Worm (Caenorhabditis elegans) whole organism, late embryonic: ENCODE data around the gene tmem-132.

Experiments used
- C08G9.2 ChIP-seq: sonication (generic microtip); optimal IDR thresholded peaks from 2 replicates; lab custom pipeline; 2016; ENCODE audit warnings: mild to moderate bottlenecking, missing genetic modification characterization, moderate library complexity, missing compliant biosample characterization
- F13H6.1 ChIP-seq: sonication (generic microtip); optimal IDR thresholded peaks from 2 replicates; lab custom pipeline; 2016; ENCODE audit warnings: missing genetic modification characterization, missing compliant biosample characterization
- K02D7.2 ChIP-seq: sonication (generic microtip); optimal IDR thresholded peaks from 2 replicates; lab custom pipeline; 2017; ENCODE audit warnings: mild to moderate bottlenecking, missing genetic modification characterization, missing compliant biosample characterization
- T23F11.4 ChIP-seq: fragments of 200-800 bp; sonication (Bioruptor generic); optimal IDR thresholded peaks from 2 replicates; lab custom pipeline; 2018; ENCODE audit warnings: mild to moderate bottlenecking, missing genetic modification characterization, missing compliant biosample characterization
- Y22D7AL.16 ChIP-seq: sonication (generic microtip); optimal IDR thresholded peaks from 2 replicates; lab custom pipeline; 2016; ENCODE audit warnings: missing genetic modification characterization, missing compliant biosample characterization
- ama-1 ChIP-seq: fragments of 150-350 bp; optimal IDR thresholded peaks from 2 replicates; lab custom pipeline; 2014
- ceh-19 ChIP-seq: fragments of 200-800 bp; sonication (Bioruptor generic); optimal IDR thresholded peaks from 2 replicates; lab custom pipeline; 2018; ENCODE audit warnings: mild to moderate bottlenecking, missing genetic modification characterization, missing compliant biosample characterization
- ceh-22 ChIP-seq: sonication (generic microtip); optimal IDR thresholded peaks from 2 replicates; lab custom pipeline; 2017; ENCODE audit warnings: missing biosample characterization, missing genetic modification characterization
- ceh-30 ChIP-seq: fragments of 150-350 bp; optimal IDR thresholded peaks from 2 replicates; lab custom pipeline; 2014; ENCODE audit warnings: missing biosample characterization, missing genetic modification characterization
- ceh-45 ChIP-seq: fragments of 200-800 bp; sonication (Bioruptor generic); IDR thresholded peaks from 2 replicates; pipeline ENCODE4 v1.3.6; 2022; ENCODE audit warnings: missing genetic modification reagents, missing genetic modification characterization, missing compliant biosample characterization
- ceh-48 ChIP-seq: sonication (generic microtip); optimal IDR thresholded peaks from 2 replicates; lab custom pipeline; 2016; ENCODE audit warnings: missing genetic modification characterization, inconsistent platforms, missing compliant biosample characterization
- ceh-9 ChIP-seq: sonication (generic microtip); optimal IDR thresholded peaks from 2 replicates; lab custom pipeline; 2016; ENCODE audit warnings: mild to moderate bottlenecking, missing genetic modification characterization, inconsistent platforms, missing compliant biosample characterization
- dmd-4 ChIP-seq: sonication (generic microtip); optimal IDR thresholded peaks from 2 replicates; lab custom pipeline; 2016; ENCODE audit warnings: borderline replicate concordance, missing genetic modification characterization, missing compliant biosample characterization
- elt-2 ChIP-seq: sonication (generic microtip); optimal IDR thresholded peaks from 2 replicates; lab custom pipeline; 2016; ENCODE audit warnings: missing genetic modification reagents, missing genetic modification characterization, missing compliant biosample characterization
- elt-4 ChIP-seq: sonication (generic microtip); optimal IDR thresholded peaks from 2 replicates; lab custom pipeline; 2016; ENCODE audit warnings: missing genetic modification characterization, missing compliant biosample characterization
- eyg-1 ChIP-seq: sonication (generic microtip); optimal IDR thresholded peaks from 2 replicates; lab custom pipeline; 2016; ENCODE audit warnings: missing genotype, missing genetic modification characterization, missing compliant biosample characterization
- fax-1 ChIP-seq: sonication (generic microtip); optimal IDR thresholded peaks from 2 replicates; lab custom pipeline; 2016; ENCODE audit warnings: missing genotype, missing genetic modification characterization, missing compliant biosample characterization
- fkh-10 ChIP-seq: fragments of 150-350 bp; optimal IDR thresholded peaks from 2 replicates; lab custom pipeline; 2014; ENCODE audit warnings: missing biosample characterization, missing genetic modification reagents, missing genetic modification characterization
- fkh-6 ChIP-seq: sonication (generic microtip); optimal IDR thresholded peaks from 2 replicates; lab custom pipeline; 2016; ENCODE audit warnings: missing genetic modification characterization, missing compliant biosample characterization
- gmeb-2 ChIP-seq: sonication (generic microtip); optimal IDR thresholded peaks from 2 replicates; lab custom pipeline; 2016; ENCODE audit warnings: missing genetic modification characterization, inconsistent platforms, missing compliant biosample characterization
- hlh-13 ChIP-seq: fragments of 200-800 bp; sonication (Bioruptor generic); optimal IDR thresholded peaks from 2 replicates; lab custom pipeline; 2018; ENCODE audit warnings: mild to moderate bottlenecking, missing genetic modification characterization, missing compliant biosample characterization
- hlh-30 ChIP-seq: sonication (generic microtip); optimal IDR thresholded peaks from 2 replicates; lab custom pipeline; 2017; ENCODE audit warnings: antibody characterized with exemption, missing genetic modification characterization, missing compliant biosample characterization; ENCODE audit not compliant: insufficient read depth
- lim-6 ChIP-seq: sonication (generic microtip); optimal IDR thresholded peaks from 2 replicates; lab custom pipeline; 2016; ENCODE audit warnings: missing genetic modification characterization, missing compliant biosample characterization
- madf-2 ChIP-seq: sonication (generic microtip); optimal IDR thresholded peaks from 2 replicates; lab custom pipeline; 2017; ENCODE audit warnings: missing genetic modification characterization, missing compliant biosample characterization
- mec-3 ChIP-seq: sonication (generic microtip); optimal IDR thresholded peaks from 2 replicates; lab custom pipeline; 2016; ENCODE audit warnings: borderline replicate concordance, missing genetic modification characterization, missing compliant biosample characterization
- nfya-1 ChIP-seq: sonication (generic microtip); optimal IDR thresholded peaks from 2 replicates; lab custom pipeline; 2017; ENCODE audit warnings: missing genetic modification characterization, mild to moderate bottlenecking, missing compliant biosample characterization, antibody characterized with exemption, moderate library complexity
- nhr-232 ChIP-seq: sonication (generic microtip); optimal IDR thresholded peaks from 2 replicates; lab custom pipeline; 2016; ENCODE audit warnings: missing genetic modification characterization, missing compliant biosample characterization
- npax-4 ChIP-seq: sonication (generic microtip); optimal IDR thresholded peaks from 2 replicates; lab custom pipeline; 2016; ENCODE audit warnings: missing genetic modification characterization, missing compliant biosample characterization
- pag-3 ChIP-seq: sonication (generic microtip); optimal IDR thresholded peaks from 2 replicates; lab custom pipeline; 2016; ENCODE audit warnings: missing compliant biosample characterization, missing genetic modification characterization, borderline replicate concordance
- pat-9 ChIP-seq: fragments of 200-800 bp; sonication (Bioruptor generic); optimal IDR thresholded peaks from 2 replicates; lab custom pipeline; 2018; ENCODE audit warnings: mild to moderate bottlenecking, missing genetic modification characterization, moderate library complexity, missing compliant biosample characterization
- pha-2 ChIP-seq: sonication (generic microtip); optimal IDR thresholded peaks from 2 replicates; lab custom pipeline; 2017; ENCODE audit warnings: mild to moderate bottlenecking, missing genetic modification characterization, missing compliant biosample characterization
- pros-1 ChIP-seq: fragments of 150-350 bp; optimal IDR thresholded peaks from 2 replicates; lab custom pipeline; 2014; ENCODE audit warnings: missing biosample characterization, missing genetic modification reagents, missing genetic modification characterization
- rnt-1 ChIP-seq: sonication (generic microtip); optimal IDR thresholded peaks from 2 replicates; lab custom pipeline; 2016; ENCODE audit warnings: missing genetic modification characterization, missing compliant biosample characterization
- sox-2 ChIP-seq: fragments of 200-800 bp; sonication (Bioruptor generic); IDR thresholded peaks from 2 replicates; pipeline ENCODE4 v1.3.6; 2022; ENCODE audit warnings: missing genetic modification reagents, missing genetic modification characterization, missing compliant biosample characterization
- syd-9 ChIP-seq: sonication (generic microtip); optimal IDR thresholded peaks from 2 replicates; lab custom pipeline; 2016; ENCODE audit warnings: mild to moderate bottlenecking, missing genetic modification characterization, moderate library complexity, missing compliant biosample characterization
- ttx-3 ChIP-seq: sonication (generic microtip); optimal IDR thresholded peaks from 2 replicates; lab custom pipeline; 2016; ENCODE audit warnings: missing genetic modification reagents, missing genetic modification characterization, missing compliant biosample characterization
- unc-3 ChIP-seq, 2 experiments: fragments of 200-800 bp in 1 of 2; sonication (Bioruptor generic) in 1 of 2; sonication (generic microtip) in 1 of 2; conservative IDR thresholded peaks in 1 of 2; optimal IDR thresholded peaks in 1 of 2; 2 replicates each; pipeline versions ENCODE4 v1.3.6 to Lab custom; 2016 to 2022; ENCODE audit warnings: missing compliant biosample characterization in 2 of 2, missing genetic modification characterization in 2 of 2, missing genetic modification reagents in 1 of 2
- unc-55 ChIP-seq: sonication (generic microtip); optimal IDR thresholded peaks from 2 replicates; lab custom pipeline; 2017; ENCODE audit warnings: missing biosample characterization, missing genetic modification reagents, missing genetic modification characterization
- unc-86 ChIP-seq: sonication (generic microtip); optimal IDR thresholded peaks from 2 replicates; lab custom pipeline; 2016; ENCODE audit warnings: missing genetic modification characterization, missing compliant biosample characterization
- zip-5 ChIP-seq: sonication (generic microtip); optimal IDR thresholded peaks from 2 replicates; lab custom pipeline; 2016; ENCODE audit warnings: missing genetic modification characterization, missing compliant biosample characterization

tmem-132 gene

DNA sequence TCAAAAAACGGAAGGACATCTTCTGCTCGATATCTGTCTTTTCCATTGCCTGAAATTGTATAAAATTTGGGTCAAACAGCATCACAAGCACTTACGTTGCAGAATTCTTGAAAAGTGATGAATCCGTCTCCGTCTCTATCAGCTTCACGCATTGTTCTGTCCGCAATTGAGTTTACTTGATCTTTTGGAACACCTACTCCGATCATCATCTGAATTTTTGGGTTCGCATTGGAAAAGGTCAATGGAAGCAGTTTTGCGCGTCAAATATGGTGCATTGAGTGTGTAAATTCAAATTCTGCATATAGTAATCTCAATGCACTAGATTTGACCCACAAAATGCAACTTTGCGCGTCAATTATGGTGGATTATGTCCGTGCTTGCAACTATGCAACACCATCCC lies 34.9 kb downstream of the tmem-132 start:
- no peak for TF ChIP-seq unc-3 (GFP tag; conservative IDR thresholded peaks at IDR 0.05; lab: Robert Waterston, UW)
- TF ChIP-seq unc-3 (tag; optimal IDR thresholded peaks at IDR 0.05; lab: Kevin White, UChicago): no peak
- no peak for TF ChIP-seq dmd-4
- TF ChIP-seq mec-3 (tag; lab: Kevin White, UChicago): no peak
- TF ChIP-seq gmeb-2: no peak
- no peak for TF ChIP-seq ceh-19 (GFP tag; lab: Kevin White, UChicago)
- no peak for TF ChIP-seq fkh-6 (tag; lab: Kevin White, UChicago)
- no peak for TF ChIP-seq unc-86 (tag; lab: Kevin White, UChicago)
- no peak for TF ChIP-seq Y22D7AL.16 (tag; lab: Kevin White, UChicago)
- no peak for TF ChIP-seq npax-4 (tag; lab: Kevin White, UChicago)
- no peak for TF ChIP-seq hlh-30 (tag; lab: Kevin White, UChicago)
- no peak for TF ChIP-seq pat-9
- no peak for TF ChIP-seq elt-4 (tag; lab: Kevin White, UChicago)
- no peak for TF ChIP-seq pag-3 (tag; lab: Kevin White, UChicago)
- TF ChIP-seq ceh-30 (tag; lab: Kevin White, UChicago): no peak
- TF ChIP-seq hlh-13 (GFP tag; lab: Kevin White, UChicago): no peak
- no peak for TF ChIP-seq T23F11.4
- no peak for TF ChIP-seq F13H6.1
- TF ChIP-seq, all 69 proteins: peak for 0

DNA sequence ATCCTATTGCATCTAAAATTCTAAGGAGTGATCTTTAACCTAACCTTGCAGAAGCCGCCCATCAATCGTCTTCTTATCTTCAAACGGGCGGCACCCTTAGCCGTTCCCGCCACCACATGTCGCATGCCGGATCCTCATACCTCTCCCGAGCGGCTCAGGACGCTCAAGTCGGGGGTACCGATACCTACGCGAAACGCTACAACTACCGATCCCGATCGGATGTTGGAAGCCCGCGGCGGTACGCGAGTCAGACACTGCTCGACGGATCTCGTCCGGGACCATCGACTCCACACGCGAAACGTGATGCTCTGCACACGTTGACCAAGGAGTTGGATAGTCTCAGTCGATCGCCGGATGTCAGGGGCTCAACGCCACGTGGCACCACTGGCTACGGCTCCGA lies 37.1 kb downstream of the tmem-132 start:
- TF ChIP-seq ceh-22 (tag; lab: Kevin White, UChicago) (no peak), mec-3 (tag; lab: Kevin White, UChicago) (no peak), unc-55 (GFP tag; lab: Kevin White, UChicago) (no peak), F13H6.1 (no peak), fkh-10 (GFP tag; lab: Kevin White, UChicago) (no peak), madf-2 (tag; lab: Kevin White, UChicago) (no peak), fax-1 (no peak), eyg-1 (tag; lab: Kevin White, UChicago) (no peak), pros-1 (no peak), dmd-4 (no peak), sox-2 (no peak), hlh-30 (tag; lab: Kevin White, UChicago) (no peak), Y22D7AL.16 (tag; lab: Kevin White, UChicago) (no peak), ttx-3 (tag; lab: Kevin White, UChicago) (no peak), nhr-232 (tag; lab: Kevin White, UChicago) (no peak), ceh-9 (no peak)
- TF ChIP-seq, all 69 proteins: peak for 0

DNA sequence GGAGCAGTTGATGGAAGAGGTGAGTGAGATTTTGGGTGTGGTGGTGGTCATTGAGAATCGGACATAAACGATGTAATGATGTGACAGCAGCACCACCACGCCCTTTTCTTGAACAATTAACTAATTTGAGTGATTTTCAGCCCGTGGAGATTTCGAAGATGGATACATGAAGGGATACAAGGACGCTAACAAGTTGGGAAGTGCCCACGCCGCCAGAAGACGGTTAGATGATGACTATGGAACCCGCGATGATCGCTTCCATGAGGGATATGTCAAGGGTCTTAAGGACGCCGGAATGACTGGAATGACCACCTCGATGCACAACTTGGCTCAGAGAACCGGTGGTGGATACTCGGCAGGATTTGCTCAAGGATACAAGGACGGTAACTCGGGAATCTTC lies 38.4 kb downstream of the tmem-132 start:
- TF ChIP-seq pros-1 (no peak), unc-3 (GFP tag; conservative IDR thresholded peaks at IDR 0.05; lab: Robert Waterston, UW) (no peak), unc-3 (tag; optimal IDR thresholded peaks at IDR 0.05; lab: Kevin White, UChicago) (no peak), sox-2 (no peak), ceh-45 (no peak), rnt-1 (tag; lab: Kevin White, UChicago) (no peak), elt-2 (tag; lab: Kevin White, UChicago) (no peak), nfya-1 (tag; lab: Kevin White, UChicago) (no peak), hlh-13 (GFP tag; lab: Kevin White, UChicago) (no peak), pha-2 (no peak), C08G9.2 (tag; lab: Kevin White, UChicago) (no peak), K02D7.2 (no peak), ama-1 (no peak), gmeb-2 (no peak), zip-5 (tag; lab: Kevin White, UChicago) (no peak), syd-9 (tag; lab: Kevin White, UChicago) (no peak), npax-4 (tag; lab: Kevin White, UChicago) (no peak), ceh-48 (tag; lab: Kevin White, UChicago) (no peak), nhr-232 (tag; lab: Kevin White, UChicago) (no peak), lim-6 (tag; lab: Kevin White, UChicago) (no peak), ceh-19 (GFP tag; lab: Kevin White, UChicago) (no peak)
